Worm (Caenorhabditis elegans): Measurements from ENCODE around the gene F25E5.16.

ce11 chrV:7437538-7437937, 547 bp upstream of the F25E5.16 start, which contains the start of gene F25E5.9:
- TF ChIP-seq ztf-11 (tag; optimal IDR thresholded peaks at IDR 0.05), result no peak
- no peak for TF ChIP-seq nhr-237 (tag; optimal IDR thresholded peaks at IDR 0.05)
